Fruit fly (Drosophila melanogaster) whole organism, embryonic: ENCODE results near the gene Klp68D.
A peak's percentile ranks its signal among the peaks of the same experiment; 100 is the strongest.

Experiments used
- BEAF-32 ChIP-seq: fragments of 200-800 bp; sonication (Bioruptor generic); optimal IDR thresholded peaks from 3 replicates; lab custom pipeline; 2017; ENCODE audit warnings: missing biosample characterization, missing genetic modification characterization, mild to moderate bottlenecking, moderate library complexity, missing genetic modification reagents
- CG10267 ChIP-seq: fragments of 200-800 bp; sonication (Bioruptor generic); optimal IDR thresholded peaks from 2 replicates; lab custom pipeline; 2018; ENCODE audit warnings: missing biosample characterization, mild to moderate bottlenecking, missing genetic modification characterization, moderate library complexity
- CG11504 ChIP-seq: fragments of 200-800 bp; sonication (Bioruptor generic); optimal IDR thresholded peaks from 3 replicates; lab custom pipeline; 2019; ENCODE audit warnings: missing biosample characterization, mild to moderate bottlenecking, missing genetic modification characterization, moderate library complexity
- CG14860 ChIP-seq: fragments of 200-800 bp; sonication (Bioruptor generic); IDR thresholded peaks from 3 replicates; pipeline ENCODE4 v1.3.6; 2022; ENCODE audit warnings: missing biosample characterization, missing genetic modification characterization; ENCODE audit not compliant: partially characterized antibody
- CG1603 ChIP-seq: fragments of 200-800 bp; sonication (Bioruptor generic); optimal IDR thresholded peaks from 2 replicates; lab custom pipeline; 2019; ENCODE audit warnings: missing biosample characterization, mild to moderate bottlenecking, missing genetic modification characterization, moderate library complexity
- CG16813 ChIP-seq: fragments of 200-800 bp; sonication (Bioruptor generic); IDR thresholded peaks from 3 replicates; pipeline ENCODE4 v1.3.6; 2022; ENCODE audit warnings: missing biosample characterization, missing genetic modification characterization; ENCODE audit not compliant: partially characterized antibody
- CG17829 ChIP-seq: fragments of 200-800 bp; optimal IDR thresholded peaks from 2 replicates; lab custom pipeline; 2019; ENCODE audit warnings: missing biosample characterization, mild to moderate bottlenecking, missing genetic modification characterization, moderate library complexity
- CG2129 ChIP-seq: fragments of 200-800 bp; sonication (Bioruptor generic); IDR thresholded peaks from 2 replicates; pipeline ENCODE4 v1.3.6; 2022; ENCODE audit warnings: missing biosample characterization, missing genetic modification characterization; ENCODE audit not compliant: partially characterized antibody
- CG2199 ChIP-seq: fragments of 200-800 bp; sonication (Bioruptor generic); IDR thresholded peaks from 3 replicates; pipeline ENCODE4 v1.3.6; 2022; ENCODE audit warnings: missing biosample characterization, missing genetic modification characterization
- CG2712 ChIP-seq: fragments of 200-800 bp; optimal IDR thresholded peaks from 3 replicates; lab custom pipeline; 2019; ENCODE audit warnings: missing biosample characterization, mild to moderate bottlenecking, missing genetic modification characterization, moderate library complexity
- CG3995 ChIP-seq: fragments of 200-800 bp; sonication (Bioruptor generic); optimal IDR thresholded peaks from 3 replicates; lab custom pipeline; 2016; ENCODE audit warnings: missing biosample characterization, missing genetic modification characterization
- CG7372 ChIP-seq: fragments of 200-800 bp; sonication (Bioruptor generic); IDR thresholded peaks from 2 replicates; pipeline ENCODE4 v1.3.6; 2022; ENCODE audit warnings: missing biosample characterization, missing genetic modification characterization
- CG7928 ChIP-seq: fragments of 200-800 bp; sonication (Bioruptor generic); optimal IDR thresholded peaks from 2 replicates; lab custom pipeline; 2017; ENCODE audit warnings: missing biosample characterization, mild to moderate bottlenecking, missing genetic modification characterization
- CHES-1-like ChIP-seq: fragments of 200-800 bp; sonication (Bioruptor generic); optimal IDR thresholded peaks from 2 replicates; lab custom pipeline; 2016; ENCODE audit warnings: missing biosample characterization, missing genetic modification characterization
- CTCF ChIP-seq: fragments of 200-800 bp; sonication (Bioruptor generic); optimal IDR thresholded peaks from 2 replicates; lab custom pipeline; 2017; ENCODE audit warnings: missing biosample characterization, mild to moderate bottlenecking, missing genetic modification characterization, moderate library complexity
- Doc3 ChIP-seq: fragments of 200-800 bp; sonication (Bioruptor generic); IDR thresholded peaks from 3 replicates; pipeline ENCODE4 v1.3.6; 2022; ENCODE audit warnings: missing biosample characterization, missing genetic modification characterization; ENCODE audit not compliant: partially characterized antibody
- ERR ChIP-seq: fragments of 200-800 bp; sonication (Bioruptor generic); optimal IDR thresholded peaks from 2 replicates; lab custom pipeline; 2016; ENCODE audit warnings: missing biosample characterization, missing genetic modification characterization
- Fer3 ChIP-seq: fragments of 200-800 bp; sonication (Bioruptor generic); optimal IDR thresholded peaks from 2 replicates; lab custom pipeline; 2018; ENCODE audit warnings: missing biosample characterization, mild to moderate bottlenecking, missing genetic modification characterization, moderate library complexity
- HmgD ChIP-seq: fragments of 200-800 bp; sonication (Bioruptor generic); optimal IDR thresholded peaks from 3 replicates; lab custom pipeline; 2016; ENCODE audit warnings: missing biosample characterization, missing genetic modification characterization
- HmgZ ChIP-seq: fragments of 200-800 bp; sonication (Bioruptor generic); optimal IDR thresholded peaks from 2 replicates; lab custom pipeline; 2018; ENCODE audit warnings: missing biosample characterization, mild to moderate bottlenecking, missing genetic modification characterization
- Hsf ChIP-seq: fragments of 200-800 bp; sonication (Bioruptor generic); optimal IDR thresholded peaks from 3 replicates; lab custom pipeline; 2016; ENCODE audit warnings: missing biosample characterization, missing genetic modification characterization
- Lhr ChIP-seq: fragments of 200-800 bp; sonication (Bioruptor generic); optimal IDR thresholded peaks from 3 replicates; lab custom pipeline; 2017; ENCODE audit warnings: mild to moderate bottlenecking, missing biosample characterization, missing genetic modification reagents, missing genetic modification characterization
- Meics ChIP-seq: fragments of 200-800 bp; sonication (Bioruptor generic); optimal IDR thresholded peaks from 2 replicates; lab custom pipeline; 2017; ENCODE audit warnings: missing biosample characterization, mild to moderate bottlenecking, missing genetic modification characterization
- Myb ChIP-seq: fragments of 200-800 bp; sonication (Bioruptor generic); optimal IDR thresholded peaks from 2 replicates; lab custom pipeline; 2016; ENCODE audit warnings: missing biosample characterization, missing genetic modification characterization
- Neu2 ChIP-seq: fragments of 200-800 bp; sonication (Bioruptor generic); optimal IDR thresholded peaks from 3 replicates; lab custom pipeline; 2016; ENCODE audit warnings: missing biosample characterization, missing genetic modification characterization, borderline replicate concordance
- Opbp ChIP-seq: fragments of 200-800 bp; sonication (Bioruptor generic); IDR thresholded peaks from 3 replicates; pipeline ENCODE4 v1.3.6; 2022; ENCODE audit warnings: missing biosample characterization, missing genetic modification characterization; ENCODE audit not compliant: partially characterized antibody
- Sin3A ChIP-seq: fragments of >200 bp; optimal IDR thresholded peaks from 2 replicates; lab custom pipeline; 2018
- Xbp1 ChIP-seq: fragments of 200-800 bp; sonication (Bioruptor generic); optimal IDR thresholded peaks from 3 replicates; lab custom pipeline; 2016; ENCODE audit warnings: missing biosample characterization, mild to moderate bottlenecking, missing genetic modification characterization
- amos ChIP-seq: fragments of 200-800 bp; sonication (Bioruptor generic); IDR thresholded peaks from 2 replicates; pipeline ENCODE4 v1.3.6; 2022; ENCODE audit warnings: missing biosample characterization, missing genetic modification characterization; ENCODE audit not compliant: partially characterized antibody
- ato ChIP-seq: fragments of 200-800 bp; sonication (Bioruptor generic); IDR thresholded peaks from 2 replicates; pipeline ENCODE4 v1.3.6; 2022; ENCODE audit warnings: missing biosample characterization, missing genetic modification characterization; ENCODE audit not compliant: partially characterized antibody
- btn ChIP-seq: fragments of 200-800 bp; sonication (Bioruptor generic); optimal IDR thresholded peaks from 2 replicates; lab custom pipeline; 2016; ENCODE audit warnings: missing biosample characterization, missing genetic modification characterization
- chif ChIP-seq, 2 experiments: fragments of 200-800 bp; sonication (Bioruptor generic); optimal IDR thresholded peaks; 3 replicates each; lab custom pipeline; 2016; ENCODE audit warnings: missing biosample characterization in 2 of 2, missing genetic modification characterization in 2 of 2
- ftz-f1 ChIP-seq: fragments of 200-800 bp; sonication (Bioruptor generic); optimal IDR thresholded peaks from 2 replicates; lab custom pipeline; 2016; ENCODE audit warnings: missing biosample characterization, missing genetic modification characterization
- gfzf ChIP-seq: fragments of 200-800 bp; sonication (Bioruptor generic); optimal IDR thresholded peaks from 2 replicates; lab custom pipeline; 2016; ENCODE audit warnings: missing biosample characterization, mild to moderate bottlenecking, missing genetic modification characterization, moderate library complexity
- hbn ChIP-seq: fragments of 200-800 bp; sonication (Bioruptor generic); IDR thresholded peaks from 2 replicates; pipeline ENCODE4 v1.3.6; 2022; ENCODE audit warnings: missing biosample characterization, missing genetic modification characterization; ENCODE audit not compliant: partially characterized antibody
- lbe ChIP-seq: fragments of 200-800 bp; sonication (Bioruptor generic); optimal IDR thresholded peaks from 2 replicates; lab custom pipeline; 2016; ENCODE audit warnings: missing biosample characterization, mild to moderate bottlenecking, missing genetic modification characterization
- luna ChIP-seq: fragments of 200-800 bp; sonication (Bioruptor generic); optimal IDR thresholded peaks from 2 replicates; lab custom pipeline; 2016; ENCODE audit warnings: missing biosample characterization, missing genetic modification characterization
- pb ChIP-seq: fragments of 200-800 bp; sonication (Bioruptor generic); optimal IDR thresholded peaks from 3 replicates; lab custom pipeline; 2016; ENCODE audit warnings: missing biosample characterization, missing genetic modification characterization
- phol ChIP-seq: fragments of 200-800 bp; sonication (Bioruptor generic); optimal IDR thresholded peaks from 3 replicates; lab custom pipeline; 2018; ENCODE audit warnings: missing biosample characterization, mild to moderate bottlenecking, missing genetic modification characterization, moderate library complexity
- prd ChIP-seq, 3 experiments: fragments of >200 bp in 2 of 3; fragments of 200-800 bp in 1 of 3; sonication (Bioruptor generic) in 1 of 3; optimal IDR thresholded peaks in 2 of 3; IDR thresholded peaks in 1 of 3; 2 replicates in 2 of 3; 3 replicates in 1 of 3; pipeline versions ENCODE4 v1.3.6 to Lab custom; 2017 to 2022; ENCODE audit warnings: missing biosample characterization in 1 of 3, missing genetic modification characterization in 1 of 3
- pzg ChIP-seq: fragments of 200-800 bp; sonication (Bioruptor generic); optimal IDR thresholded peaks from 3 replicates; lab custom pipeline; 2018; ENCODE audit warnings: missing biosample characterization, mild to moderate bottlenecking, missing genetic modification characterization, moderate library complexity
- row ChIP-seq: fragments of 200-800 bp; sonication (Bioruptor generic); IDR thresholded peaks from 3 replicates; pipeline ENCODE4 v1.3.6; 2022; ENCODE audit warnings: missing biosample characterization, missing genetic modification characterization
- sens ChIP-seq: fragments of 200-800 bp; sonication (Bioruptor generic); peaks from one replicate; lab custom pipeline; 2016; ENCODE audit warnings: missing biosample characterization, missing genetic modification characterization
- stwl ChIP-seq: fragments of 200-800 bp; sonication (Bioruptor generic); optimal IDR thresholded peaks from 3 replicates; lab custom pipeline; 2018; ENCODE audit warnings: missing biosample characterization, mild to moderate bottlenecking, missing genetic modification characterization, moderate library complexity
- tio ChIP-seq: fragments of 200-800 bp; sonication (Bioruptor generic); optimal IDR thresholded peaks from 2 replicates; lab custom pipeline; 2017; ENCODE audit warnings: missing biosample characterization, missing genetic modification characterization, inconsistent platforms
- tll ChIP-seq, 2 experiments: fragments of 200-800 bp in 1 of 2; fragments of >200 bp in 1 of 2; sonication (Bioruptor generic) in 1 of 2; optimal IDR thresholded peaks; 2 replicates each; lab custom pipeline; 2017 to 2019; ENCODE audit warnings: missing biosample characterization in 2 of 2, missing genetic modification characterization in 2 of 2, mild to moderate bottlenecking in 1 of 2, moderate library complexity in 1 of 2
- toy ChIP-seq: fragments of 200-800 bp; sonication (Bioruptor generic); IDR thresholded peaks from 2 replicates; pipeline ENCODE4 v1.3.6; 2022; ENCODE audit warnings: missing biosample characterization, missing genetic modification characterization
- z ChIP-seq: fragments of 200-800 bp; sonication (Bioruptor generic); IDR thresholded peaks from 3 replicates; pipeline ENCODE4 v1.3.6; 2022; ENCODE audit warnings: missing biosample characterization, missing genetic modification characterization
- zen2 ChIP-seq: fragments of 200-800 bp; sonication (Bioruptor generic); IDR thresholded peaks from 3 replicates; pipeline ENCODE4 v1.3.6; 2022; ENCODE audit warnings: missing biosample characterization, missing genetic modification characterization; ENCODE audit not compliant: partially characterized antibody
- zf30C ChIP-seq: fragments of 200-800 bp; sonication (Bioruptor generic); optimal IDR thresholded peaks from 3 replicates; lab custom pipeline; 2018; ENCODE audit warnings: missing biosample characterization, mild to moderate bottlenecking, missing genetic modification characterization

The Klp68D gene

dm6 chr3L:11789773-11790172 lies 5.6 kb upstream of the Klp68D start, which contains the start of gene Pi3K68D (continued):
- TF ChIP-seq BEAF-32 (GFP tag; lab: Kevin White, UChicago): peak; percentile 97
- TF ChIP-seq Opbp (GFP tag; lab: Robert Waterston, UW): peak; percentile 97
- no peak for TF ChIP-seq zf30C (GFP tag; lab: Kevin White, UChicago)
- peak; percentile 39 for TF ChIP-seq lbe (GFP tag; lab: Kevin White, UChicago)
- peak; percentile 12 for TF ChIP-seq Sin3A (lab: Kevin White, UChicago)
- no peak for TF ChIP-seq prd (optimal IDR thresholded peaks at IDR 0.05; lab: Kevin White, UChicago)
- no peak for TF ChIP-seq prd (GFP tag; IDR thresholded peaks at IDR 0.05; lab: Robert Waterston, UW)
- TF ChIP-seq HmgZ (tag; lab: Kevin White, UChicago): peak; percentile 80
- TF ChIP-seq chif (GFP tag; optimal IDR thresholded peaks at IDR 0.05; lab: Kevin White, UChicago): peak in 1 of 2 experiments; percentile 9
- TF ChIP-seq stwl (tag; lab: Kevin White, UChicago): peak; percentile 66
- TF ChIP-seq pzg (GFP tag; lab: Kevin White, UChicago): peak; percentile 96
- peak; percentile 29 for TF ChIP-seq CG2712 (tag; lab: Kevin White, UChicago)
- TF ChIP-seq row: no peak
- TF ChIP-seq CG10267 (tag; lab: Kevin White, UChicago): peak; percentile 59
- TF ChIP-seq tll (GFP tag; optimal IDR thresholded peaks at IDR 0.05; lab: Kevin White, UChicago): no peak
- TF ChIP-seq Myb (GFP tag; lab: Kevin White, UChicago): peak; percentile 100
- peak; percentile 12 for TF ChIP-seq Hsf (GFP tag; lab: Kevin White, UChicago)
- TF ChIP-seq CG7372 (GFP tag; lab: Robert Waterston, UW): no peak
- no peak for TF ChIP-seq Meics (GFP tag; lab: Kevin White, UChicago)
- peak; percentile 6 for TF ChIP-seq CG7928 (GFP tag; lab: Kevin White, UChicago)
- no peak for TF ChIP-seq pb
- TF ChIP-seq CG11504 (tag; lab: Kevin White, UChicago): peak; percentile 48
- peak; percentile 74 for TF ChIP-seq Neu2
- TF ChIP-seq CTCF (GFP tag; lab: Kevin White, UChicago): peak; percentile 70
- peak; percentile 88 for TF ChIP-seq CG2129 (GFP tag; lab: Robert Waterston, UW)
- TF ChIP-seq zen2 (GFP tag; lab: Robert Waterston, UW): peak; percentile 85
- no peak for TF ChIP-seq tio
- peak; percentile 89 for TF ChIP-seq hbn (GFP tag; lab: Robert Waterston, UW)
- TF ChIP-seq amos (GFP tag; lab: Robert Waterston, UW): peak; percentile 98
- TF ChIP-seq Xbp1: peak; percentile 23
- TF ChIP-seq Doc3 (GFP tag; lab: Robert Waterston, UW): peak; percentile 84
- peak; percentile 79 for TF ChIP-seq HmgD (GFP tag; lab: Kevin White, UChicago)
- TF ChIP-seq sens: peak; percentile 70
- no peak for TF ChIP-seq btn (GFP tag; lab: Kevin White, UChicago)
- TF ChIP-seq ERR: peak; percentile 25
- peak; percentile 81 for TF ChIP-seq Lhr
- no peak for TF ChIP-seq z (GFP tag; lab: Robert Waterston, UW)
- TF ChIP-seq CG17829 (tag; lab: Kevin White, UChicago): peak; percentile 66
- TF ChIP-seq luna (GFP tag; lab: Kevin White, UChicago): no peak
- peak; percentile 94 for TF ChIP-seq CG16813
- TF ChIP-seq gfzf (GFP tag; lab: Kevin White, UChicago): peak; percentile 67
- TF ChIP-seq toy: no peak
- peak; percentile 83 for TF ChIP-seq CG14860
- TF ChIP-seq CG1603 (tag; lab: Kevin White, UChicago): peak; percentile 88
- peak; percentile 47 for TF ChIP-seq phol
- peak; percentile 77 for TF ChIP-seq ato
- no peak for TF ChIP-seq ftz-f1 (GFP tag; lab: Kevin White, UChicago)
- TF ChIP-seq CHES-1-like (GFP tag; lab: Kevin White, UChicago): peak; percentile 43
- TF ChIP-seq CG2199: no peak
- TF ChIP-seq CG3995 (GFP tag; lab: Kevin White, UChicago): peak; percentile 71
- TF ChIP-seq Fer3 (tag; lab: Kevin White, UChicago): no peak
